Worm (Caenorhabditis elegans) whole organism, young adult: ENCODE measurements around the gene sri-63.

ENCODE experiments used
- B0019.2 ChIP-seq: fragments of 200-800 bp; sonication (Bioruptor generic); conservative IDR thresholded peaks from 2 replicates; pipeline ENCODE4 v1.3.6; 2022; ENCODE audit warnings: missing genetic modification reagents, missing genetic modification characterization, missing compliant biosample characterization
- C06A6.2 ChIP-seq: fragments of 200-800 bp; sonication (Bioruptor generic); conservative IDR thresholded peaks from 2 replicates; pipeline ENCODE4 v1.3.6; 2022; ENCODE audit warnings: missing genetic modification characterization, missing compliant biosample characterization
- F10E7.11 ChIP-seq: sonication (generic microtip); optimal IDR thresholded peaks from 2 replicates; lab custom pipeline; 2017; ENCODE audit warnings: mild to moderate bottlenecking, missing genetic modification characterization, moderate library complexity, missing compliant biosample characterization
- F55B11.4 ChIP-seq: sonication (generic microtip); optimal IDR thresholded peaks from 2 replicates; lab custom pipeline; 2016; ENCODE audit warnings: missing compliant biosample characterization, missing genetic modification characterization, borderline replicate concordance; ENCODE audit not compliant: insufficient read depth
- Y79H2A.3 ChIP-seq: fragments of 200-800 bp; sonication (Bioruptor generic); conservative IDR thresholded peaks from 2 replicates; pipeline ENCODE4 v1.3.6; 2022; ENCODE audit warnings: missing genetic modification reagents, missing genetic modification characterization, missing compliant biosample characterization
- Y95B8A.8 ChIP-seq: fragments of 200-800 bp; sonication (Bioruptor generic); IDR thresholded peaks from 2 replicates; pipeline ENCODE4 v1.3.6; 2022; ENCODE audit warnings: missing genetic modification reagents, missing genetic modification characterization, missing compliant biosample characterization
- ZK185.1 ChIP-seq: sonication (generic microtip); optimal IDR thresholded peaks from 2 replicates; lab custom pipeline; 2016; ENCODE audit warnings: mild to moderate bottlenecking, missing genetic modification characterization, missing compliant biosample characterization; ENCODE audit not compliant: poor library complexity, severe bottlenecking
- akir-1 ChIP-seq: fragments of 200-800 bp; sonication (Bioruptor generic); optimal IDR thresholded peaks from 2 replicates; lab custom pipeline; 2018; ENCODE audit warnings: mild to moderate bottlenecking, missing genetic modification characterization, moderate library complexity, missing compliant biosample characterization
- aptf-3 ChIP-seq: fragments of 200-800 bp; sonication (Bioruptor generic); IDR thresholded peaks from 2 replicates; pipeline ENCODE4 v1.3.6; 2022; ENCODE audit warnings: missing genetic modification characterization, missing compliant biosample characterization
- atf-7 ChIP-seq: sonication (generic microtip); optimal IDR thresholded peaks from 2 replicates; lab custom pipeline; 2017; ENCODE audit warnings: mild to moderate bottlenecking, missing genetic modification characterization, missing compliant biosample characterization
- attf-3 ChIP-seq: fragments of 200-800 bp; sonication (Bioruptor generic); conservative IDR thresholded peaks from 2 replicates; pipeline ENCODE4 v1.3.6; 2022; ENCODE audit warnings: missing genetic modification reagents, missing genetic modification characterization, missing compliant biosample characterization
- ccch-3 ChIP-seq: fragments of 200-800 bp; sonication (Bioruptor generic); optimal IDR thresholded peaks from 2 replicates; lab custom pipeline; 2018; ENCODE audit warnings: mild to moderate bottlenecking, missing genetic modification characterization, missing compliant biosample characterization
- ceh-27 ChIP-seq: fragments of 200-800 bp; sonication (Bioruptor generic); optimal IDR thresholded peaks from 2 replicates; lab custom pipeline; 2018; ENCODE audit warnings: mild to moderate bottlenecking, missing genetic modification characterization, moderate library complexity, missing compliant biosample characterization
- efl-1 ChIP-seq: fragments of 150-350 bp; optimal IDR thresholded peaks from 2 replicates; lab custom pipeline; 2014; ENCODE audit warnings: missing biosample characterization, missing genetic modification reagents, missing genetic modification characterization
- egl-44 ChIP-seq: fragments of 200-800 bp; sonication (Bioruptor generic); IDR thresholded peaks from 2 replicates; pipeline ENCODE4 v1.3.6; 2022; ENCODE audit warnings: missing genetic modification reagents, missing genetic modification characterization, missing compliant biosample characterization
- ets-4 ChIP-seq: fragments of 200-800 bp; sonication (Bioruptor generic); optimal IDR thresholded peaks from 2 replicates; lab custom pipeline; 2018; ENCODE audit warnings: mild to moderate bottlenecking, missing genetic modification characterization, missing compliant biosample characterization
- him-1 ChIP-seq: sonication (generic microtip); optimal IDR thresholded peaks from 2 replicates; lab custom pipeline; 2016; ENCODE audit warnings: missing genotype, missing genetic modification reagents, missing genetic modification characterization, missing compliant biosample characterization
- hlh-26 ChIP-seq: fragments of 200-800 bp; sonication (Bioruptor generic); conservative IDR thresholded peaks from 2 replicates; pipeline ENCODE4 v1.3.6; 2022; ENCODE audit warnings: missing genetic modification reagents, missing genetic modification characterization, missing compliant biosample characterization
- let-526 ChIP-seq: fragments of 200-800 bp; sonication (Bioruptor generic); IDR thresholded peaks from 2 replicates; pipeline ENCODE4 v1.3.6; 2022; ENCODE audit warnings: missing genetic modification reagents, missing genetic modification characterization, missing compliant biosample characterization
- lin-40 ChIP-seq: sonication (generic microtip); optimal IDR thresholded peaks from 2 replicates; lab custom pipeline; 2016; ENCODE audit warnings: missing genetic modification characterization, mild to moderate bottlenecking, missing compliant biosample characterization, missing genotype, missing genetic modification reagents
- lin-54 ChIP-seq: fragments of 200-800 bp; sonication (Bioruptor generic); optimal IDR thresholded peaks from 2 replicates; lab custom pipeline; 2018; ENCODE audit warnings: mild to moderate bottlenecking, missing genetic modification characterization, missing compliant biosample characterization
- lir-1 ChIP-seq: fragments of 200-800 bp; sonication (Bioruptor generic); conservative IDR thresholded peaks from 2 replicates; pipeline ENCODE4 v1.3.6; 2022; ENCODE audit warnings: missing genetic modification reagents, missing genetic modification characterization, missing compliant biosample characterization
- madf-10 ChIP-seq: sonication (generic microtip); optimal IDR thresholded peaks from 2 replicates; lab custom pipeline; 2016; ENCODE audit warnings: mild to moderate bottlenecking, missing genetic modification characterization, missing compliant biosample characterization
- madf-6 ChIP-seq: fragments of 200-800 bp; sonication (Bioruptor generic); IDR thresholded peaks from 2 replicates; pipeline ENCODE4 v1.3.6; 2022; ENCODE audit warnings: missing genetic modification reagents, missing genetic modification characterization, missing compliant biosample characterization
- mcd-1 ChIP-seq: fragments of 200-800 bp; sonication (Bioruptor generic); IDR thresholded peaks from 2 replicates; pipeline ENCODE4 v1.3.6; 2022; ENCODE audit warnings: missing genetic modification reagents, missing genetic modification characterization, missing compliant biosample characterization
- mes-4 ChIP-seq: sonication (generic microtip); optimal IDR thresholded peaks from 2 replicates; lab custom pipeline; 2016; ENCODE audit warnings: missing genotype, missing genetic modification characterization, missing compliant biosample characterization
- mxl-1 ChIP-seq: sonication (generic microtip); optimal IDR thresholded peaks from 2 replicates; lab custom pipeline; 2016; ENCODE audit warnings: missing genetic modification characterization, missing compliant biosample characterization
- nfya-1 ChIP-seq: sonication (generic microtip); optimal IDR thresholded peaks from 2 replicates; lab custom pipeline; 2017; ENCODE audit warnings: antibody characterized with exemption, missing compliant biosample characterization, missing genetic modification characterization, borderline replicate concordance; ENCODE audit not compliant: insufficient read depth
- nhr-27 ChIP-seq: fragments of 200-800 bp; sonication (Bioruptor generic); optimal IDR thresholded peaks from 2 replicates; lab custom pipeline; 2018; ENCODE audit warnings: mild to moderate bottlenecking, missing genetic modification characterization, moderate library complexity, missing compliant biosample characterization
- nhr-80 ChIP-seq: sonication (generic microtip); optimal IDR thresholded peaks from 2 replicates; lab custom pipeline; 2016; ENCODE audit warnings: missing genetic modification characterization, missing compliant biosample characterization
- pha-4 ChIP-seq: fragments of 150-350 bp; sonication (generic microtip); optimal IDR thresholded peaks from 2 replicates; lab custom pipeline; 2014; ENCODE audit warnings: missing biosample characterization, missing genetic modification reagents, missing genetic modification characterization
- repo-1 ChIP-seq: sonication (generic microtip); optimal IDR thresholded peaks from 2 replicates; lab custom pipeline; 2017; ENCODE audit warnings: mild to moderate bottlenecking, missing genetic modification characterization, missing compliant biosample characterization
- snpc-1.3 ChIP-seq: sonication (generic microtip); optimal IDR thresholded peaks from 2 replicates; lab custom pipeline; 2017; ENCODE audit warnings: missing genetic modification characterization, mild to moderate bottlenecking, missing compliant biosample characterization, antibody characterized with exemption, moderate library complexity, missing genotype, missing genetic modification reagents; ENCODE audit not compliant: insufficient read depth
- tbx-9 ChIP-seq: sonication (generic microtip); optimal IDR thresholded peaks from 2 replicates; lab custom pipeline; 2016; ENCODE audit warnings: borderline replicate concordance, missing genetic modification characterization, inconsistent platforms, missing compliant biosample characterization
- unc-62 ChIP-seq: fragments of 150-350 bp; optimal IDR thresholded peaks from 2 replicates; lab custom pipeline; 2014; ENCODE audit warnings: missing biosample characterization, missing genetic modification reagents, missing genetic modification characterization
- xnd-1 ChIP-seq: sonication (generic microtip); optimal IDR thresholded peaks from 2 replicates; lab custom pipeline; 2016; ENCODE audit warnings: missing genotype, missing genetic modification reagents, missing genetic modification characterization, missing compliant biosample characterization
- zfh-2 ChIP-seq: fragments of 200-800 bp; sonication (Bioruptor generic); conservative IDR thresholded peaks from 2 replicates; pipeline ENCODE4 v1.3.6; 2022; ENCODE audit warnings: missing genetic modification reagents, missing genetic modification characterization, missing compliant biosample characterization
- ztf-18 ChIP-seq: sonication (generic microtip); optimal IDR thresholded peaks from 2 replicates; lab custom pipeline; 2016; ENCODE audit warnings: missing genotype, mild to moderate bottlenecking, missing genetic modification characterization, missing compliant biosample characterization
- ztf-26 ChIP-seq: sonication (generic microtip); optimal IDR thresholded peaks from 2 replicates; lab custom pipeline; 2017; ENCODE audit warnings: missing genetic modification characterization, missing compliant biosample characterization
- ztf-6 ChIP-seq: fragments of 200-800 bp; sonication (Bioruptor generic); IDR thresholded peaks from 2 replicates; pipeline ENCODE4 v1.3.6; 2022; ENCODE audit warnings: missing genetic modification reagents, missing genetic modification characterization, missing compliant biosample characterization

The sri-63 gene

DNA sequence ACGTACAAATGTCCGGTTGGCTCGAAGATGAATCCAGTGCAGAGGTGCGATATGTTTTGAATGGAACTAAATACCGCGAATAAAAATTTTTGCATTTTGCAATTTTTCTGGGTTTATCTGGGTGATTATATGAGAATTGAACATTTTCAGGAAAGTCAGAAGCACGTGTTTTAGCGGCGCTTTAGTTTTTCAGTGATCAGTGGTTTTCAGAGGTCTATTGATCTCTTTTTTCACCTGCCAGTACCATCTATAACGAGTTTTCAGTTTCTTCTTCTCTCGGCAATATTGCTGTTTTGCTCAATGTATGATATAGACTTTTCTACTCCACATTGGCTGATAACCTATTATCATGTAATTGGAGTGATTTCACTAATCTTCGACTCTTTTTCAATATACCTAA lies at the start of gene sri-63:
Gene sri-63, plus strand, starts transcription at position 301 of the 400 bp plus-strand sequence.
- TF ChIP-seq ztf-26 (tag; lab: Kevin White, UChicago) (no peak), Y79H2A.3 (GFP tag; lab: Robert Waterston, UW) (no peak), unc-62 (GFP tag; lab: Kevin White, UChicago) (no peak), xnd-1 (tag; lab: Kevin White, UChicago) (no peak)

DNA sequence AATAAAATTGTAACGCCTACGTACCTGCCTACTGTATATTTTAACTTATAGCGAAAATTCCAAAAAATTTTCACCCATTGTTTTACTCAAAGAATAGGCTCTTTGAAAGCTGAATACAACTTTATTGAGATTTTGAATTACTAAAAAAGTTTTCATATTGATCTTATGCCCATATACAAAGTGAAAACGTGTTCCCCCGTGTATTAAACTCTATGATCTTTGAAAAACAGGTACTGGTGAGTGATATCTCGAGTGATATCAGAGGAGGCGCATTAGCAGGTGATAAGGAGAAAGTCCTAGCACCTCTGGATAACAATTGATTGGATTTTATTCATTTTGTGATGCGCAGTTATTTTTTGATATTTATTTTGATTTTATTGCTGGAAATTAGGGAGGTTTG lies 47.0 kb upstream of the sri-63 start, which contains the start of gene C17F4.3:
Gene C17F4.3, plus strand, starts transcription at position 301 of the 400 bp plus-strand sequence.
- TF ChIP-seq hlh-26 (GFP tag; lab: Robert Waterston, UW), result no peak
- TF ChIP-seq nfya-1 (tag; lab: Kevin White, UChicago), result no peak
- TF ChIP-seq unc-62 (GFP tag; lab: Kevin White, UChicago), result no peak
- no peak for TF ChIP-seq let-526 (GFP tag; lab: Robert Waterston, UW)
- TF ChIP-seq ccch-3 (GFP tag; lab: Kevin White, UChicago), result no peak
- no peak for TF ChIP-seq ets-4 (GFP tag; lab: Kevin White, UChicago)
- no peak for TF ChIP-seq nhr-27
- TF ChIP-seq ZK185.1 (tag; lab: Kevin White, UChicago), result no peak
- no peak for TF ChIP-seq attf-3 (GFP tag; lab: Robert Waterston, UW)
- TF ChIP-seq mes-4, result no peak
- no peak for TF ChIP-seq lir-1 (GFP tag; lab: Robert Waterston, UW)
- TF ChIP-seq akir-1 (GFP tag; lab: Kevin White, UChicago), result no peak
- no peak for TF ChIP-seq lin-54 (GFP tag; lab: Kevin White, UChicago)

DNA sequence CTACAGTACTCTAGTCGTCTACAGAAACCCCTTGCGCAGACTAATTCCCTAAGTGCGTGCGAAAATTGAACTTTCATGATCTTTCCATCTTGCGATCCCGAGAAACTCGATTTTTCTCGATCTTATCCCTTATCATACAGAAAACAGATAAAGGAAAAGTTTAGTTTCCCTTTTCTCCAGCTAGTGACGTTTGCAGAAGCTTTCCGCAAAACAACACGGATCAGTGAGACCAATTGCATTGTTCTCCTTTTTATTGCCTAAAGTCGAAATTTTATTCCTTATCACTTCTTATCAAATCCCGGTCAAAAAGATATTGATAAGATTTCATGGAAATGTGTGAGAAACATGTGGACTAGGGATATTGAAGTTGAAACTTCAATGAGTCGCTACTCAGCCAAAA lies 45.3 kb upstream of the sri-63 start:
- no peak for TF ChIP-seq zfh-2 (GFP tag; lab: Robert Waterston, UW)
- no peak for TF ChIP-seq atf-7 (tag; lab: Kevin White, UChicago)
- TF ChIP-seq him-1, result no peak
- no peak for TF ChIP-seq C06A6.2 (GFP tag; lab: Robert Waterston, UW)
- no peak for TF ChIP-seq madf-10
- no peak for TF ChIP-seq efl-1 (GFP tag; lab: Kevin White, UChicago)
- no peak for TF ChIP-seq mcd-1 (GFP tag; lab: Robert Waterston, UW)
- TF ChIP-seq ztf-26 (tag; lab: Kevin White, UChicago), result no peak
- no peak for TF ChIP-seq lin-40 (tag; lab: Kevin White, UChicago)

DNA sequence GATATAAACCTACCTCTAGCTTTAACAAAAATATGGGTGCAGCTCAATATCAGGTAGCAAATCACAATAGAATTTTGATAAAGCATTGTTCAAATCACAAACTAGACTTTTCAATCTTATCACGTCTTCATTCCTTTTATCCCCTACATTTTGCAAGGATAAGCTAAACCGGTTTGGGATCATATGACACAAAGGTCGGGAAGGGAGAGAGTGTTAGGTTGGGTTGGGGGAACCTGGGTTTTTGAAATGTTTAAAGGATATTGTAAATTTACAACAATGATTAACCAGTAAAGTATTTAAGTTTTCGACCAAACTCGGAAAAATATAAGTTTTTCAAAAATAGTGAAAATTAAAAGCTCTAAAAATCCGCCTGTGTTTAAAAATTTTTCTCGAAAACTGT lies 43.1 kb upstream of the sri-63 start, which contains the start of gene C17F4.12:
Gene C17F4.12, minus strand, starts transcription at position 101 of the 400 bp plus-strand sequence.
- TF ChIP-seq F10E7.11 (tag; lab: Kevin White, UChicago) (no peak), B0019.2 (no peak), repo-1 (no peak), ceh-27 (GFP tag; lab: Kevin White, UChicago) (no peak), aptf-3 (GFP tag; lab: Robert Waterston, UW) (no peak), mxl-1 (tag; lab: Kevin White, UChicago) (no peak), Y95B8A.8 (GFP tag; lab: Robert Waterston, UW) (no peak), nhr-80 (no peak), madf-6 (no peak), ztf-18 (tag; lab: Kevin White, UChicago) (no peak), pha-4 (tag; lab: Kevin White, UChicago) (no peak), F55B11.4 (tag; lab: Kevin White, UChicago) (no peak), snpc-1.3 (no peak), ztf-6 (no peak), tbx-9 (tag; lab: Kevin White, UChicago) (no peak), egl-44 (GFP tag; lab: Robert Waterston, UW) (no peak)
